Fruit fly (Drosophila melanogaster) whole organism, prepupa: ENCODE data around the gene Cisd2.

Source experiments
- Blimp-1 ChIP-seq: fragments of 200-800 bp; sonication (Bioruptor generic); optimal IDR thresholded peaks from 3 replicates; lab custom pipeline; 2017; ENCODE audit warnings: missing biosample characterization, missing genetic modification characterization, mild to moderate bottlenecking, moderate library complexity, missing genetic modification reagents
- CG11294 ChIP-seq: fragments of 200-800 bp; sonication (Bioruptor generic); IDR thresholded peaks from 2 replicates; pipeline ENCODE4 v1.3.6; 2022; ENCODE audit warnings: missing biosample characterization, missing genetic modification characterization
- CG11902 ChIP-seq: fragments of 200-800 bp; sonication (Bioruptor generic); optimal IDR thresholded peaks from 3 replicates; lab custom pipeline; 2016; ENCODE audit warnings: missing biosample characterization, missing genetic modification characterization
- CG31627 ChIP-seq: fragments of 200-800 bp; sonication (Bioruptor generic); optimal IDR thresholded peaks from 3 replicates; lab custom pipeline; 2016; ENCODE audit warnings: missing biosample characterization, missing genetic modification characterization
- CG6808 ChIP-seq: fragments of 200-800 bp; sonication (Bioruptor generic); optimal IDR thresholded peaks from 3 replicates; lab custom pipeline; 2017; ENCODE audit warnings: missing biosample characterization, missing genetic modification characterization, mild to moderate bottlenecking, moderate library complexity, missing genetic modification reagents
- CG8632 ChIP-seq: fragments of 200-800 bp; sonication (Bioruptor generic); optimal IDR thresholded peaks from 3 replicates; lab custom pipeline; 2016; ENCODE audit warnings: missing biosample characterization, missing genetic modification characterization
- Eip75B ChIP-seq: fragments of 200-800 bp; sonication (Bioruptor generic); optimal IDR thresholded peaks from 3 replicates; lab custom pipeline; 2016; ENCODE audit warnings: missing biosample characterization, missing genetic modification characterization
- Eip93F ChIP-seq: fragments of 200-800 bp; sonication (Bioruptor generic); optimal IDR thresholded peaks from 2 replicates; lab custom pipeline; 2016; ENCODE audit warnings: missing biosample characterization, mild to moderate bottlenecking, missing genetic modification characterization
- Smox ChIP-seq: fragments of 200-800 bp; sonication (Bioruptor generic); optimal IDR thresholded peaks from 3 replicates; lab custom pipeline; 2016; ENCODE audit warnings: missing biosample characterization, missing genetic modification characterization
- Sox14 ChIP-seq: fragments of 200-800 bp; sonication (Bioruptor generic); optimal IDR thresholded peaks from 3 replicates; lab custom pipeline; 2016; ENCODE audit warnings: missing biosample characterization, missing genetic modification characterization

- TF ChIP-seq Eip93F (GFP tag; lab: Kevin White, UChicago) (no peak), CG11902 (GFP tag; lab: Kevin White, UChicago) (no peak), CG8632 (GFP tag; lab: Kevin White, UChicago) (no peak), Smox (GFP tag; lab: Kevin White, UChicago) (no peak), Sox14 (GFP tag; lab: Kevin White, UChicago) (no peak), Blimp-1 (GFP tag; lab: Kevin White, UChicago) (no peak), CG11294 (GFP tag; lab: Robert Waterston, UW) (no peak), CG31627 (no peak), CG6808 (GFP tag; lab: Kevin White, UChicago) (no peak), Eip75B (GFP tag; lab: Kevin White, UChicago) (no peak)
These were observed 36.4 kb upstream of the Cisd2 start for dm6 chr3R:29259466-29260132.
